Worm (Caenorhabditis elegans) whole organism, L4 larva: Measurements from ENCODE around the gene T09A5.5.

Source experiments
- ama-1 ChIP-seq: fragments of 150-350 bp; optimal IDR thresholded peaks from 2 replicates; lab custom pipeline; 2014; ENCODE audit warnings: inconsistent platforms, mixed read lengths
- gei-8 ChIP-seq: fragments of 200-800 bp; sonication (Bioruptor generic); optimal IDR thresholded peaks from 2 replicates; lab custom pipeline; 2018; ENCODE audit warnings: mild to moderate bottlenecking, missing genetic modification characterization, missing compliant biosample characterization
- lin-13 ChIP-seq: fragments of 150-350 bp; optimal IDR thresholded peaks from 2 replicates; lab custom pipeline; 2014; ENCODE audit warnings: missing biosample characterization, missing genetic modification reagents, missing genetic modification characterization
- lin-39 ChIP-seq: fragments of 150-350 bp; optimal IDR thresholded peaks from 2 replicates; lab custom pipeline; 2014; ENCODE audit warnings: missing biosample characterization, missing genetic modification reagents, missing genetic modification characterization
- lsy-2 ChIP-seq, 2 experiments: fragments of 150-350 bp in 1 of 2; sonication (generic microtip) in 1 of 2; optimal IDR thresholded peaks; 2 replicates each; lab custom pipeline; 2014 to 2017; ENCODE audit warnings: missing biosample characterization in 2 of 2, missing genetic modification characterization in 2 of 2
- snpc-4 ChIP-seq: fragments of 150-350 bp; optimal IDR thresholded peaks from 2 replicates; lab custom pipeline; 2014; ENCODE audit warnings: missing biosample characterization, missing genetic modification characterization
- ztf-11 ChIP-seq: fragments of 150-350 bp; optimal IDR thresholded peaks from 2 replicates; lab custom pipeline; 2014; ENCODE audit warnings: missing biosample characterization, missing genetic modification characterization

DNA sequence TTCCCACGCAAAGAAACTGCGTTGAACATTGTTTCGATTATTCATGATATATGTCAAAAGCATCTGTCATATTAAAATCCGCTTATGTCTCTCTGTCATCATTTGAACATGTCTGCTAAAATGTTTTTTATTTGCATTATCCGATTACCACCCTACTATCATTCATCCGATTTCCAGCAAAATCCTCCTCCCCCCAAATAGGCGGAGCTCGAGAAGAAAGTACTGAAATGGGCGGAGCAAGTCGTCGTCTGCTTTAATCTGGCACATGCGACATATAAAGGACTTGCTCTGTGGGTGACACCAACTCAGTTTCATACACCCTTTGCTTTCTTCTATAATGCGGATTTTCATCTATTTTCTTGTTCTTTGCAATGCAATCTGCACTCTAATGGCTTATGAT, 21.5 kb downstream of the T09A5.5 start, which contains the start of gene T09A5.14:
- TF ChIP-seq gei-8 (no peak), lin-39 (no peak), snpc-4 (no peak), lsy-2 (tag; optimal IDR thresholded peaks at IDR 0.05; lab: Kevin White, UChicago) (no peak), lin-13 (no peak), ama-1 (lab: Kevin White, UChicago) (no peak), ztf-11 (tag; lab: Kevin White, UChicago) (no peak)
